Fruit fly (Drosophila melanogaster): ENCODE results near the gene tefu.
A peak's percentile ranks its signal among the peaks of the same experiment; 100 is the strongest.

The tefu gene

dm6 chr3R:15242186-15243045, at the start of gene tefu, which contains the start of gene Hsc70-4 (continued):
- TF ChIP-seq sna (GFP tag; IDR thresholded peaks at IDR 0.05; ENCODE audit: partially characterized antibody) (no peak), Ravus (GFP tag; IDR thresholded peaks at IDR 0.05) (peak; percentile 43), CG11085 (GFP tag; IDR thresholded peaks at IDR 0.05) (peak; percentile 78), en (GFP tag; optimal IDR thresholded peaks at IDR 0.05) (no peak), CG34422 (GFP tag; IDR thresholded peaks at IDR 0.05) (peak; percentile 80), CG3726 (GFP tag; IDR thresholded peaks at IDR 0.05) (peak; percentile 75; the same call in 2 of the 3 replicates), CG4328 (GFP tag; optimal IDR thresholded peaks at IDR 0.05) (no peak), CG15696 (tag; optimal IDR thresholded peaks at IDR 0.05) (peak; percentile 76), CG9797 (GFP tag; optimal IDR thresholded peaks at IDR 0.05) (peak; percentile 96), wek (GFP tag; optimal IDR thresholded peaks at IDR 0.05) (no peak), aop (GFP tag; IDR thresholded peaks at IDR 0.05) (no peak), cato (GFP tag; optimal IDR thresholded peaks at IDR 0.05; ENCODE audit: borderline replicate concordance) (peak; percentile 37), Drgx (GFP tag; IDR thresholded peaks at IDR 0.05) (peak; percentile 42; the same call in 1 of the 2 replicates), CG15479 (GFP tag; optimal IDR thresholded peaks at IDR 0.05) (no peak), CG7839 (tag; optimal IDR thresholded peaks at IDR 0.05) (peak; percentile 76), CG14667 (GFP tag; IDR thresholded peaks at IDR 0.05) (peak; percentile 77), Antp (GFP tag; optimal IDR thresholded peaks at IDR 0.05) (peak; percentile 69), mld (GFP tag; IDR thresholded peaks at IDR 0.05; ENCODE audit: partially characterized antibody) (no peak), CG17328 (GFP tag; IDR thresholded peaks at IDR 0.05) (peak; percentile 58), Sin3A (optimal IDR thresholded peaks at IDR 0.05) (peak; percentile 96), CG11695 (GFP tag; IDR thresholded peaks at IDR 0.05) (no peak), seq (GFP tag; IDR thresholded peaks at IDR 0.05) (peak; percentile 63), HmgZ (tag; optimal IDR thresholded peaks at IDR 0.05) (peak; percentile 64), CG4360 (GFP tag; IDR thresholded peaks at IDR 0.05) (no peak), Usf (GFP tag; optimal IDR thresholded peaks at IDR 0.05) (peak; percentile 78), Meics (GFP tag; optimal IDR thresholded peaks at IDR 0.05) (peak; percentile 80), chinmo (GFP tag; IDR thresholded peaks at IDR 0.05; ENCODE audit: partially characterized antibody) (peak; percentile 63; the same call in 1 of the 4 replicates), Ets97D (GFP tag; optimal IDR thresholded peaks at IDR 0.05) (peak; percentile 72), sisA (GFP tag; IDR thresholded peaks at IDR 0.05) (peak; percentile 90), CG13123 (GFP tag; optimal IDR thresholded peaks at IDR 0.05) (peak; percentile 63), Dip2 (GFP tag; IDR thresholded peaks at IDR 0.05) (0 out of 2 replicates have a peak, but pooled peaks have one; percentile 28), CG15073 (GFP tag; optimal IDR thresholded peaks at IDR 0.05) (no peak), CG1024 (GFP tag; IDR thresholded peaks at IDR 0.05) (peak; percentile 83), fd64A (GFP tag; optimal IDR thresholded peaks at IDR 0.05) (no peak), Ssrp (tag; optimal IDR thresholded peaks at IDR 0.05) (peak; percentile 73), BtbVII (GFP tag; optimal IDR thresholded peaks at IDR 0.05) (peak; percentile 11), unc-4 (GFP tag; IDR thresholded peaks at IDR 0.05; ENCODE audit: partially characterized antibody) (peak; percentile 26; the same call in 1 of the 2 replicates), Doc3 (GFP tag; IDR thresholded peaks at IDR 0.05; ENCODE audit: partially characterized antibody) (no peak), repo (GFP tag; optimal IDR thresholded peaks at IDR 0.05) (no peak), CG11456 (GFP tag; IDR thresholded peaks at IDR 0.05) (peak; percentile 89), hkb (optimal IDR thresholded peaks at IDR 0.05) (peak; percentile 91), hkb (GFP tag; IDR thresholded peaks at IDR 0.05) (peak; percentile 42), CG4282 (GFP tag; optimal IDR thresholded peaks at IDR 0.05) (no peak), corto (GFP tag; optimal IDR thresholded peaks at IDR 0.05) (no peak), chif (GFP tag; optimal IDR thresholded peaks at IDR 0.05) (peak in 1 of 2 experiments; percentile 83), amos (GFP tag; IDR thresholded peaks at IDR 0.05; ENCODE audit: partially characterized antibody) (peak; percentile 51; the same call in 1 of the 2 replicates), Asciz (GFP tag; optimal IDR thresholded peaks at IDR 0.05) (no peak), Poxn (GFP tag; IDR thresholded peaks at IDR 0.05) (no peak; the same call in 1 of the 2 replicates), fd102C (GFP tag; optimal IDR thresholded peaks at IDR 0.05) (no peak)

All from whole organism, embryonic.